Worm (Caenorhabditis elegans): ENCODE measurements around the gene hsd-2.

DNA sequence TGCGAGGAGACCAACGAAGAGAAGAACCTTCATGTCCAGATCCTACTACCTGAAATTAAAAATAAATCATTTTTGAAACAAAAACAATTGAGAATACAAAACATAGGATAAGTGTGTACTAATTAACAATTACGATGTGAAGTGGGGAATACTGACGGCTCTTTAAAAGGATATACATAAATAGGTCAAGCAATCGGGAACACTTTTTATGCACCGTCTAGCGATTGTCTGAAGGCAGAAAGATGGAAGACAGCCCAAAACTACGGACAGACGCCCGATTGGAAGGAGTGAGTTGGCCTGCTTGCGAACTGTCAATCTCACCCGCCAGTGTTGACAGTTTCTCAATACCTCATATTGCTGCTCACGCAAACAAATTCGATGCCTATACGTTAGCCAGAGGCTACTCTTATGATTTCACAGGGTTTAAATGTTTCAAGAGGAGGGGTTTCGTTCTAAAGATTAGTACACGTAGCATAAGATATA lies 34.1 kb upstream of the hsd-2 start, which contains the start of gene calu-1:
- TF ChIP-seq ztf-4 (tag; optimal IDR thresholded peaks at IDR 0.05): no peak
- TF ChIP-seq ceh-16 (tag; optimal IDR thresholded peaks at IDR 0.05): no peak
- no peak for TF ChIP-seq ZK546.5 (tag; optimal IDR thresholded peaks at IDR 0.05)
- no peak for TF ChIP-seq snpc-4 (tag; optimal IDR thresholded peaks at IDR 0.05)
- no peak for TF ChIP-seq elt-3 (tag; optimal IDR thresholded peaks at IDR 0.05)
- no peak for TF ChIP-seq lin-13 (GFP tag; optimal IDR thresholded peaks at IDR 0.05)
- no peak for TF ChIP-seq unc-39 (tag; optimal IDR thresholded peaks at IDR 0.05)
- no peak for TF ChIP-seq unc-62 (GFP tag; optimal IDR thresholded peaks at IDR 0.05)
- no peak for TF ChIP-seq R02D3.7 (tag; optimal IDR thresholded peaks at IDR 0.05)
- no peak for TF ChIP-seq aly-2 (tag; optimal IDR thresholded peaks at IDR 0.05)
- TF ChIP-seq ceh-82 (tag; optimal IDR thresholded peaks at IDR 0.05): no peak
- TF ChIP-seq nhr-237 (tag; optimal IDR thresholded peaks at IDR 0.05): no peak
- no peak for TF ChIP-seq crh-2 (tag; optimal IDR thresholded peaks at IDR 0.05)
- no peak for TF ChIP-seq F13H6.1 (tag; optimal IDR thresholded peaks at IDR 0.05)
